Worm (Caenorhabditis elegans) whole organism, young adult: ENCODE results near the gene fkb-1.
A peak's percentile ranks its signal among the peaks of the same experiment; 100 is the strongest.

ENCODE experiments used
- B0336.3 ChIP-seq: fragments of 200-800 bp; sonication (Bioruptor generic); IDR thresholded peaks from 2 replicates; pipeline ENCODE4 v1.3.6; 2022; ENCODE audit warnings: missing genetic modification characterization, missing compliant biosample characterization
- C17E4.6 ChIP-seq: fragments of 200-800 bp; sonication (Bioruptor generic); IDR thresholded peaks from 2 replicates; pipeline ENCODE4 v1.3.6; 2022; ENCODE audit warnings: missing genetic modification reagents, missing genetic modification characterization, missing compliant biosample characterization
- D2030.7 ChIP-seq: fragments of 200-800 bp; sonication (Bioruptor generic); IDR thresholded peaks from 2 replicates; pipeline ENCODE4 v1.3.6; 2022; ENCODE audit warnings: missing genetic modification reagents, missing genetic modification characterization, missing compliant biosample characterization
- F52B5.7 ChIP-seq: sonication (generic microtip); optimal IDR thresholded peaks from 2 replicates; lab custom pipeline; 2016; ENCODE audit warnings: mild to moderate bottlenecking, missing genetic modification characterization, missing compliant biosample characterization
- F57A8.1 ChIP-seq: fragments of 200-800 bp; sonication (Bioruptor generic); optimal IDR thresholded peaks from 2 replicates; lab custom pipeline; 2018; ENCODE audit warnings: mild to moderate bottlenecking, missing genetic modification characterization, moderate library complexity, missing compliant biosample characterization
- F57C9.4 ChIP-seq: sonication (generic microtip); optimal IDR thresholded peaks from 2 replicates; lab custom pipeline; 2017; ENCODE audit warnings: mild to moderate bottlenecking, missing genetic modification characterization, missing compliant biosample characterization
- K11D2.4 ChIP-seq: fragments of 200-800 bp; sonication (Bioruptor generic); IDR thresholded peaks from 2 replicates; pipeline ENCODE4 v1.3.6; 2022; ENCODE audit warnings: missing genetic modification reagents, missing genetic modification characterization, missing compliant biosample characterization
- K12H6.12 ChIP-seq: fragments of 200-800 bp; sonication (Bioruptor generic); optimal IDR thresholded peaks from 2 replicates; lab custom pipeline; 2018; ENCODE audit warnings: mild to moderate bottlenecking, missing genetic modification characterization, missing compliant biosample characterization
- Y53F4B.3 ChIP-seq: fragments of 200-800 bp; sonication (Bioruptor generic); IDR thresholded peaks from 2 replicates; pipeline ENCODE4 v1.3.6; 2022; ENCODE audit warnings: missing genetic modification reagents, missing genetic modification characterization, missing compliant biosample characterization
- Y53G8AR.9 ChIP-seq: fragments of 200-800 bp; sonication (Bioruptor generic); conservative IDR thresholded peaks from 2 replicates; pipeline ENCODE4 v1.3.6; 2022; ENCODE audit warnings: missing genetic modification reagents, missing genetic modification characterization, missing compliant biosample characterization
- Y56A3A.18 ChIP-seq: fragments of 200-800 bp; sonication (Bioruptor generic); IDR thresholded peaks from 2 replicates; pipeline ENCODE4 v1.3.6; 2022; ENCODE audit warnings: missing genetic modification reagents, missing genetic modification characterization, missing compliant biosample characterization
- Y67H2A.10 ChIP-seq: fragments of 200-800 bp; sonication (Bioruptor generic); conservative IDR thresholded peaks from 2 replicates; pipeline ENCODE4 v1.3.6; 2022; ENCODE audit warnings: missing genetic modification reagents, missing genetic modification characterization, missing compliant biosample characterization
- ZK185.1 ChIP-seq: sonication (generic microtip); optimal IDR thresholded peaks from 2 replicates; lab custom pipeline; 2016; ENCODE audit warnings: mild to moderate bottlenecking, missing genetic modification characterization, missing compliant biosample characterization; ENCODE audit not compliant: poor library complexity, severe bottlenecking
- akir-1 ChIP-seq: fragments of 200-800 bp; sonication (Bioruptor generic); optimal IDR thresholded peaks from 2 replicates; lab custom pipeline; 2018; ENCODE audit warnings: mild to moderate bottlenecking, missing genetic modification characterization, moderate library complexity, missing compliant biosample characterization
- athp-1 ChIP-seq: sonication (generic microtip); optimal IDR thresholded peaks from 2 replicates; lab custom pipeline; 2017; ENCODE audit warnings: mild to moderate bottlenecking, missing genetic modification characterization, missing compliant biosample characterization
- attf-3 ChIP-seq: fragments of 200-800 bp; sonication (Bioruptor generic); conservative IDR thresholded peaks from 2 replicates; pipeline ENCODE4 v1.3.6; 2022; ENCODE audit warnings: missing genetic modification reagents, missing genetic modification characterization, missing compliant biosample characterization
- attf-5 ChIP-seq: fragments of 200-800 bp; sonication (Bioruptor generic); optimal IDR thresholded peaks from 2 replicates; lab custom pipeline; 2018; ENCODE audit warnings: mild to moderate bottlenecking, missing genetic modification characterization, missing compliant biosample characterization
- bed-1 ChIP-seq: fragments of 200-800 bp; sonication (Bioruptor generic); IDR thresholded peaks from 2 replicates; pipeline ENCODE4 v1.3.6; 2022; ENCODE audit warnings: missing genetic modification reagents, missing genetic modification characterization, missing compliant biosample characterization
- cebp-1 ChIP-seq, 2 experiments: fragments of 200-800 bp in 1 of 2; sonication (Bioruptor generic) in 1 of 2; sonication (generic microtip) in 1 of 2; IDR thresholded peaks in 1 of 2; optimal IDR thresholded peaks in 1 of 2; 2 replicates each; pipeline versions ENCODE4 v1.3.6 to Lab custom; 2017 to 2022; ENCODE audit warnings: missing compliant biosample characterization in 2 of 2, missing genetic modification characterization in 2 of 2, mild to moderate bottlenecking in 1 of 2, missing genetic modification reagents in 1 of 2, moderate library complexity in 1 of 2
- ceh-27 ChIP-seq: fragments of 200-800 bp; sonication (Bioruptor generic); optimal IDR thresholded peaks from 2 replicates; lab custom pipeline; 2018; ENCODE audit warnings: mild to moderate bottlenecking, missing genetic modification characterization, moderate library complexity, missing compliant biosample characterization
- ceh-40 ChIP-seq: fragments of 200-800 bp; sonication (Bioruptor generic); IDR thresholded peaks from 2 replicates; pipeline ENCODE4 v1.3.6; 2022; ENCODE audit warnings: missing genetic modification characterization, missing compliant biosample characterization
- ceh-58 ChIP-seq: fragments of 200-800 bp; sonication (Bioruptor generic); IDR thresholded peaks from 2 replicates; pipeline ENCODE4 v1.3.6; 2022; ENCODE audit warnings: missing genetic modification characterization, missing compliant biosample characterization
- chd-7 ChIP-seq: sonication (generic microtip); optimal IDR thresholded peaks from 2 replicates; lab custom pipeline; 2016; ENCODE audit warnings: mild to moderate bottlenecking, missing genetic modification characterization, moderate library complexity, missing compliant biosample characterization
- die-1 ChIP-seq: sonication (generic microtip); optimal IDR thresholded peaks from 2 replicates; lab custom pipeline; 2016; ENCODE audit warnings: missing genotype, mild to moderate bottlenecking, missing genetic modification characterization, missing compliant biosample characterization
- egrh-3 ChIP-seq: fragments of 200-800 bp; sonication (Bioruptor generic); IDR thresholded peaks from 2 replicates; pipeline ENCODE4 v1.3.6; 2022; ENCODE audit warnings: missing genetic modification reagents, missing genetic modification characterization, missing compliant biosample characterization
- hlh-26 ChIP-seq: fragments of 200-800 bp; sonication (Bioruptor generic); conservative IDR thresholded peaks from 2 replicates; pipeline ENCODE4 v1.3.6; 2022; ENCODE audit warnings: missing genetic modification reagents, missing genetic modification characterization, missing compliant biosample characterization
- hmg-1.2 ChIP-seq: fragments of 200-800 bp; sonication (Bioruptor generic); IDR thresholded peaks from 2 replicates; pipeline ENCODE4 v1.3.6; 2022; ENCODE audit warnings: missing genetic modification reagents, missing genetic modification characterization, missing compliant biosample characterization
- hmg-20 ChIP-seq: fragments of 200-800 bp; sonication (Bioruptor generic); IDR thresholded peaks from 2 replicates; pipeline ENCODE4 v1.3.6; 2022; ENCODE audit warnings: missing genetic modification reagents, missing genetic modification characterization, missing compliant biosample characterization
- hrde-1 ChIP-seq: sonication (generic microtip); optimal IDR thresholded peaks from 2 replicates; lab custom pipeline; 2016; ENCODE audit warnings: missing genetic modification characterization, mild to moderate bottlenecking, missing compliant biosample characterization, moderate library complexity, missing genotype, missing genetic modification reagents, borderline replicate concordance
- lag-1 ChIP-seq: fragments of 200-800 bp; sonication (Bioruptor generic); IDR thresholded peaks from 2 replicates; pipeline ENCODE4 v1.3.6; 2022; ENCODE audit warnings: missing genetic modification reagents, missing genetic modification characterization, missing compliant biosample characterization
- lin-35 ChIP-seq, 3 experiments: fragments of 150-350 bp in 2 of 3; sonication (generic microtip) in 1 of 3; optimal IDR thresholded peaks; 2 replicates each; lab custom pipeline; 2014 to 2018; ENCODE audit warnings: missing biosample characterization in 3 of 3, missing genetic modification characterization in 3 of 3, missing genetic modification reagents in 3 of 3
- lin-40 ChIP-seq: sonication (generic microtip); optimal IDR thresholded peaks from 2 replicates; lab custom pipeline; 2016; ENCODE audit warnings: missing genetic modification characterization, mild to moderate bottlenecking, missing compliant biosample characterization, missing genotype, missing genetic modification reagents
- lin-54 ChIP-seq: fragments of 200-800 bp; sonication (Bioruptor generic); optimal IDR thresholded peaks from 2 replicates; lab custom pipeline; 2018; ENCODE audit warnings: mild to moderate bottlenecking, missing genetic modification characterization, missing compliant biosample characterization
- mel-28 ChIP-seq: sonication (generic microtip); optimal IDR thresholded peaks from 2 replicates; lab custom pipeline; 2016; ENCODE audit warnings: borderline replicate concordance, mild to moderate bottlenecking, missing genetic modification characterization, missing compliant biosample characterization
- nfya-2 ChIP-seq: fragments of 200-800 bp; sonication (Bioruptor generic); IDR thresholded peaks from 2 replicates; pipeline ENCODE4 v1.3.6; 2022; ENCODE audit warnings: missing genetic modification reagents, missing genetic modification characterization, missing compliant biosample characterization
- nfyb-1 ChIP-seq: fragments of 200-800 bp; sonication (Bioruptor generic); IDR thresholded peaks from 2 replicates; pipeline ENCODE4 v1.3.6; 2022; ENCODE audit warnings: missing genetic modification reagents, missing genetic modification characterization, missing compliant biosample characterization
- nhr-120 ChIP-seq: fragments of 200-800 bp; sonication (Bioruptor generic); IDR thresholded peaks from 2 replicates; pipeline ENCODE4 v1.3.6; 2022; ENCODE audit warnings: missing genetic modification characterization, missing compliant biosample characterization
- nhr-80 ChIP-seq: sonication (generic microtip); optimal IDR thresholded peaks from 2 replicates; lab custom pipeline; 2016; ENCODE audit warnings: missing genetic modification characterization, missing compliant biosample characterization
- snpc-4 ChIP-seq, 5 experiments: fragments of 150-350 bp in 1 of 5; sonication (generic microtip) in 4 of 5; optimal IDR thresholded peaks; 2 replicates each; lab custom pipeline; 2014 to 2018; ENCODE audit warnings: missing genetic modification characterization in 5 of 5, missing biosample characterization in 3 of 5, antibody characterized with exemption in 2 of 5, mild to moderate bottlenecking in 2 of 5, missing compliant biosample characterization in 2 of 5, missing genotype in 2 of 5, moderate library complexity in 2 of 5, missing genetic modification reagents in 1 of 5
- tbx-9 ChIP-seq: sonication (generic microtip); optimal IDR thresholded peaks from 2 replicates; lab custom pipeline; 2016; ENCODE audit warnings: borderline replicate concordance, missing genetic modification characterization, inconsistent platforms, missing compliant biosample characterization
- unc-130 ChIP-seq: sonication (generic microtip); optimal IDR thresholded peaks from 2 replicates; lab custom pipeline; 2016; ENCODE audit warnings: missing genetic modification reagents, missing genetic modification characterization, missing compliant biosample characterization
- unc-62 ChIP-seq: fragments of 150-350 bp; optimal IDR thresholded peaks from 2 replicates; lab custom pipeline; 2014; ENCODE audit warnings: missing biosample characterization, missing genetic modification reagents, missing genetic modification characterization
- ztf-28 ChIP-seq: fragments of 200-800 bp; sonication (Bioruptor generic); IDR thresholded peaks from 2 replicates; pipeline ENCODE4 v1.3.6; 2022; ENCODE audit warnings: missing genetic modification reagents, missing genetic modification characterization, missing compliant biosample characterization

The fkb-1 gene

ce11 chrIV:11027560-11027959 lies 8.8 kb upstream of the fkb-1 start (continued):
- TF ChIP-seq mel-28 (tag; lab: Kevin White, UChicago), result no peak
- peak; percentile 30 for TF ChIP-seq unc-62 (GFP tag; lab: Kevin White, UChicago)
- TF ChIP-seq ceh-27, result peak; percentile 41
- TF ChIP-seq Y53F4B.3, result no peak
- peak; percentile 42 for TF ChIP-seq chd-7 (tag; lab: Kevin White, UChicago)
- no peak for TF ChIP-seq nfya-2 (GFP tag; lab: Robert Waterston, UW)
- peak; percentile 31 for TF ChIP-seq lin-54 (GFP tag; lab: Kevin White, UChicago)
- TF ChIP-seq B0336.3 (GFP tag; lab: Robert Waterston, UW), result 0 out of 2 replicates have a peak, but pooled peaks have one; percentile 30
- peak; percentile 31 for TF ChIP-seq ZK185.1 (tag; lab: Kevin White, UChicago)
- TF ChIP-seq K12H6.12, result peak; percentile 68
- peak; percentile 28 for TF ChIP-seq attf-5 (GFP tag; lab: Kevin White, UChicago)
- TF ChIP-seq D2030.7 (GFP tag; lab: Robert Waterston, UW), result no peak
- TF ChIP-seq hmg-1.2 (GFP tag; lab: Robert Waterston, UW), result peak; percentile 92
- TF ChIP-seq nfyb-1, result peak; percentile 58; the same call in 1 of the 2 replicates
- TF ChIP-seq lin-40 (tag; lab: Kevin White, UChicago), result peak; percentile 65
- TF ChIP-seq ceh-40 (GFP tag; lab: Robert Waterston, UW), result no peak
- TF ChIP-seq athp-1 (tag; lab: Kevin White, UChicago), result no peak
- no peak for TF ChIP-seq F57C9.4 (tag; lab: Kevin White, UChicago)
- no peak for TF ChIP-seq cebp-1 (GFP tag; IDR thresholded peaks at IDR 0.05; lab: Robert Waterston, UW)
- peak; percentile 47 for TF ChIP-seq cebp-1 (tag; optimal IDR thresholded peaks at IDR 0.05; lab: Kevin White, UChicago)
- no peak for TF ChIP-seq bed-1 (GFP tag; lab: Robert Waterston, UW)
- peak in 1 of 3 experiments; percentile 29 for TF ChIP-seq lin-35 (GFP tag; optimal IDR thresholded peaks at IDR 0.05; lab: Kevin White, UChicago)
- TF ChIP-seq ztf-28, result no peak
- TF ChIP-seq snpc-4 (GFP tag; optimal IDR thresholded peaks at IDR 0.05; lab: Kevin White, UChicago), result no peak
- TF ChIP-seq snpc-4 (tag; optimal IDR thresholded peaks at IDR 0.05; lab: Kevin White, UChicago), result peak in 3 of 4 experiments; percentile 7 to 44 (median 33)

- TF ChIP-seq C17E4.6 (GFP tag; lab: Robert Waterston, UW) (no peak), attf-3 (GFP tag; lab: Robert Waterston, UW) (no peak), nhr-80 (tag; lab: Kevin White, UChicago) (peak; percentile 66), nhr-120 (GFP tag; lab: Robert Waterston, UW) (no peak), egrh-3 (GFP tag; lab: Robert Waterston, UW) (no peak), akir-1 (GFP tag; lab: Kevin White, UChicago) (no peak)
These were observed 7.0 kb upstream of the fkb-1 start, which contains the start of gene hrg-5 for ce11 chrIV:11029412-11029811. Gene hrg-5 (minus strand): TSS chrIV:11029428.

ce11 chrIV:11030117-11030516 lies 6.3 kb upstream of the fkb-1 start:
- TF ChIP-seq F52B5.7 (no peak), lag-1 (GFP tag; lab: Robert Waterston, UW) (no peak), hmg-20 (GFP tag; lab: Robert Waterston, UW) (no peak), ceh-58 (no peak), Y53G8AR.9 (GFP tag; lab: Robert Waterston, UW) (no peak), Y67H2A.10 (GFP tag; lab: Robert Waterston, UW) (no peak), F57A8.1 (GFP tag; lab: Kevin White, UChicago) (no peak), unc-130 (GFP tag; lab: Kevin White, UChicago) (no peak), hrde-1 (no peak), hlh-26 (GFP tag; lab: Robert Waterston, UW) (no peak), Y56A3A.18 (GFP tag; lab: Robert Waterston, UW) (no peak), lin-40 (tag; lab: Kevin White, UChicago) (no peak), tbx-9 (tag; lab: Kevin White, UChicago) (no peak), K11D2.4 (GFP tag; lab: Robert Waterston, UW) (no peak), die-1 (tag; lab: Kevin White, UChicago) (no peak)
